Fruit fly (Drosophila melanogaster): ENCODE measurements around the gene Sym.
A peak's percentile ranks its signal among the peaks of the same experiment; 100 is the strongest.

Gene Sym

dm6 chr3R:5754594-5754993 is 12.3 kb upstream of the Sym start, which contains the start of gene Dcps:
Gene Dcps, minus strand, starts transcription at chr3R:5754774.
- no peak for TF ChIP-seq CG31627 (GFP tag; optimal IDR thresholded peaks at IDR 0.05)
- no peak for TF ChIP-seq Ets96B (tag; optimal IDR thresholded peaks at IDR 0.05)
- no peak for TF ChIP-seq Eip93F (GFP tag; optimal IDR thresholded peaks at IDR 0.05)
- no peak for TF ChIP-seq fkh (GFP tag; optimal IDR thresholded peaks at IDR 0.05)
- TF ChIP-seq dac (GFP tag; optimal IDR thresholded peaks at IDR 0.05): no peak
- TF ChIP-seq CG4318 (GFP tag; optimal IDR thresholded peaks at IDR 0.05): no peak
- TF ChIP-seq Hr39 (GFP tag; optimal IDR thresholded peaks at IDR 0.05): no peak
- no peak for TF ChIP-seq Hr38 (GFP tag; optimal IDR thresholded peaks at IDR 0.05)
- no peak for TF ChIP-seq Smox (GFP tag; optimal IDR thresholded peaks at IDR 0.05)
- no peak for TF ChIP-seq CG16779 (tag; optimal IDR thresholded peaks at IDR 0.05)
- no peak for TF ChIP-seq CG8119 (GFP tag; IDR thresholded peaks at IDR 0.05)
- TF ChIP-seq CG6792 (GFP tag; optimal IDR thresholded peaks at IDR 0.05): no peak
- TF ChIP-seq Sox14 (GFP tag; optimal IDR thresholded peaks at IDR 0.05): no peak
- no peak for TF ChIP-seq OdsH (GFP tag; optimal IDR thresholded peaks at IDR 0.05)
- TF ChIP-seq Eip75B (GFP tag; optimal IDR thresholded peaks at IDR 0.05): no peak
- no peak for TF ChIP-seq fd59A (GFP tag; optimal IDR thresholded peaks at IDR 0.05)
- no peak for TF ChIP-seq spab (GFP tag; optimal IDR thresholded peaks at IDR 0.05)

- TF ChIP-seq CG16779 (tag; optimal IDR thresholded peaks at IDR 0.05) (no peak), lz (GFP tag; optimal IDR thresholded peaks at IDR 0.05) (no peak), CG6808 (GFP tag; optimal IDR thresholded peaks at IDR 0.05) (no peak), CG4318 (GFP tag; optimal IDR thresholded peaks at IDR 0.05) (no peak), Sox102F (GFP tag; optimal IDR thresholded peaks at IDR 0.05) (no peak), fkh (GFP tag; optimal IDR thresholded peaks at IDR 0.05) (peak; percentile 64), fd59A (GFP tag; optimal IDR thresholded peaks at IDR 0.05) (no peak)
Observed at dm6 chr3R:5746646-5747045, 4.4 kb upstream of the Sym start.

- TF ChIP-seq ss (GFP tag; optimal IDR thresholded peaks at IDR 0.05): peak in 1 of 2 experiments; percentile 62
- TF ChIP-seq Met (GFP tag; optimal IDR thresholded peaks at IDR 0.05): no peak
- no peak for TF ChIP-seq Ets21C (GFP tag; optimal IDR thresholded peaks at IDR 0.05)
- TF ChIP-seq Eip93F (GFP tag; optimal IDR thresholded peaks at IDR 0.05): no peak
- TF ChIP-seq CG11902 (GFP tag; optimal IDR thresholded peaks at IDR 0.05): no peak
- TF ChIP-seq fd85E (GFP tag; optimal IDR thresholded peaks at IDR 0.05): no peak
- no peak for TF ChIP-seq CG6854 (GFP tag; optimal IDR thresholded peaks at IDR 0.05)
- TF ChIP-seq svp (GFP tag): peak; percentile 95
- no peak for TF ChIP-seq esn (GFP tag; optimal IDR thresholded peaks at IDR 0.05)
- no peak for TF ChIP-seq CG3032 (tag; optimal IDR thresholded peaks at IDR 0.05)
- no peak for TF ChIP-seq Lpt (GFP tag; optimal IDR thresholded peaks at IDR 0.05)
- no peak for TF ChIP-seq topi (GFP tag; optimal IDR thresholded peaks at IDR 0.05)
- TF ChIP-seq CG8319 (GFP tag; optimal IDR thresholded peaks at IDR 0.05): no peak
- TF ChIP-seq CG6792 (GFP tag; optimal IDR thresholded peaks at IDR 0.05): no peak
- no peak for TF ChIP-seq Hr4 (GFP tag; optimal IDR thresholded peaks at IDR 0.05)
- no peak for TF ChIP-seq CG4318 (GFP tag; optimal IDR thresholded peaks at IDR 0.05)
- TF ChIP-seq CG16779 (tag; optimal IDR thresholded peaks at IDR 0.05): no peak
- TF ChIP-seq Smox (GFP tag; optimal IDR thresholded peaks at IDR 0.05): no peak
- TF ChIP-seq Eip78C (GFP tag): peak; percentile 60
- TF ChIP-seq CG1621 (tag; optimal IDR thresholded peaks at IDR 0.05): no peak
- no peak for TF ChIP-seq CG11294 (GFP tag; IDR thresholded peaks at IDR 0.05)
- TF ChIP-seq achi (GFP tag; optimal IDR thresholded peaks at IDR 0.05): no peak
- no peak for TF ChIP-seq dsx (GFP tag; optimal IDR thresholded peaks at IDR 0.05; ENCODE audit: poor library complexity, severe bottlenecking)
- TF ChIP-seq vri (GFP tag; optimal IDR thresholded peaks at IDR 0.05): no peak
- TF ChIP-seq eg (GFP tag; IDR thresholded peaks at IDR 0.05): 0 out of 3 replicates have a peak, but pooled peaks have one; percentile 12
Observed at dm6 chr3R:5737263-5737662, 5.0 kb downstream of the Sym start.

All from whole organism, prepupa.